Fruit fly (Drosophila melanogaster) whole organism, wandering third instar larva: ENCODE results near the gene CG31388.

Experiments used
- CG32264 ChIP-seq: fragments of 200-800 bp; sonication (Bioruptor generic); optimal IDR thresholded peaks from 2 replicates; lab custom pipeline; 2016; ENCODE audit warnings: missing biosample characterization, missing genetic modification characterization
- CG9705 ChIP-seq: fragments of 200-800 bp; sonication (Bioruptor generic); optimal IDR thresholded peaks from 2 replicates; lab custom pipeline; 2018; ENCODE audit warnings: missing biosample characterization, mild to moderate bottlenecking, missing genetic modification characterization
- Dif ChIP-seq: fragments of 200-275, 200-300 bp; sonication (Bioruptor generic); optimal IDR thresholded peaks from 2 replicates; lab custom pipeline; 2018; ENCODE audit warnings: missing biosample characterization, missing genetic modification characterization; ENCODE audit not compliant: partially characterized antibody
- N ChIP-seq: fragments of >200 bp; optimal IDR thresholded peaks from 2 replicates; lab custom pipeline; 2018; ENCODE audit warnings: missing biosample characterization, missing external identifiers, missing genetic modification characterization
- Sp1 ChIP-seq: fragments of 200-800 bp; sonication (Bioruptor generic); optimal IDR thresholded peaks from 3 replicates; lab custom pipeline; 2019; ENCODE audit warnings: missing biosample characterization, mild to moderate bottlenecking, missing genetic modification characterization, moderate library complexity
- h ChIP-seq: fragments of 200-800 bp; sonication (Bioruptor generic); optimal IDR thresholded peaks from 3 replicates; lab custom pipeline; 2016; ENCODE audit warnings: missing biosample characterization, mild to moderate bottlenecking, missing genetic modification characterization
- lola ChIP-seq: fragments of >200 bp; optimal IDR thresholded peaks from 2 replicates; lab custom pipeline; 2017; ENCODE audit warnings: missing biosample characterization, missing genetic modification characterization
- psq ChIP-seq: fragments of 200-800 bp; sonication (Bioruptor generic); optimal IDR thresholded peaks from 3 replicates; lab custom pipeline; 2017; ENCODE audit warnings: missing biosample characterization, mild to moderate bottlenecking, missing genetic modification characterization, moderate library complexity

DNA sequence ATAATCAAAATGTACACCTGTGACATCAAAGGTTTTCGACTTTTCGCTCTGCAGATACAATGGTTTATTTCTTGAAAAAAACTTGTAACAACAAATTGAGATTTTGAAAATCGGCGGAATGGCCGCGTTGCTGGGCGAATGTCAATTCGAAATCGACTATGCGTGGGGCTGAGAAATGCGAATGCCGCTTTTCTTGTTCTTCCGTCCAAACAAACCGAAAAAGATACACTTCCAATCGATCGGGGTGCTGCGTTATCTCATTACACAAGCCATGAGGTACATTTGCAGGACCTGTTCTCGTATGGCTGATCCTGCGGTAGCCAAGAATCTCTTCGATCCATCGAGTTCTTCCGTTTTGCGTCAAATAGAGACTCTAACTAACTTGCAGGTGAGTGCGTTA lies at the start of gene CG31388:
- no peak for TF ChIP-seq psq (GFP tag; lab: Kevin White, UChicago)
- no peak for TF ChIP-seq CG9705
- TF ChIP-seq CG32264 (GFP tag; lab: Kevin White, UChicago), result no peak
- TF ChIP-seq Sp1 (GFP tag; lab: Kevin White, UChicago), result no peak
- no peak for TF ChIP-seq lola (GFP tag; lab: Kevin White, UChicago)
- no peak for TF ChIP-seq h (GFP tag; lab: Kevin White, UChicago)
- TF ChIP-seq N (GFP tag; lab: Kevin White, UChicago), result no peak
- TF ChIP-seq Dif (GFP tag; lab: Kevin White, UChicago), result no peak
